Worm (Caenorhabditis elegans) whole organism, late embryonic: ENCODE results near the gene srx-119.

ENCODE experiments used
- K02D7.2 ChIP-seq: sonication (generic microtip); optimal IDR thresholded peaks from 2 replicates; lab custom pipeline; 2017; ENCODE audit warnings: mild to moderate bottlenecking, missing genetic modification characterization, missing compliant biosample characterization
- ama-1 ChIP-seq: fragments of 150-350 bp; optimal IDR thresholded peaks from 2 replicates; lab custom pipeline; 2014
- ceh-18 ChIP-seq: sonication (generic microtip); optimal IDR thresholded peaks from 2 replicates; lab custom pipeline; 2016; ENCODE audit warnings: missing genetic modification characterization, missing compliant biosample characterization
- ceh-30 ChIP-seq: fragments of 150-350 bp; optimal IDR thresholded peaks from 2 replicates; lab custom pipeline; 2014; ENCODE audit warnings: missing biosample characterization, missing genetic modification characterization
- che-1 ChIP-seq: sonication (generic microtip); optimal IDR thresholded peaks from 2 replicates; lab custom pipeline; 2016; ENCODE audit warnings: mild to moderate bottlenecking, missing genetic modification characterization, missing compliant biosample characterization
- elt-2 ChIP-seq: sonication (generic microtip); optimal IDR thresholded peaks from 2 replicates; lab custom pipeline; 2016; ENCODE audit warnings: missing genetic modification reagents, missing genetic modification characterization, missing compliant biosample characterization
- fax-1 ChIP-seq: sonication (generic microtip); optimal IDR thresholded peaks from 2 replicates; lab custom pipeline; 2016; ENCODE audit warnings: missing genotype, missing genetic modification characterization, missing compliant biosample characterization
- fkh-10 ChIP-seq: fragments of 150-350 bp; optimal IDR thresholded peaks from 2 replicates; lab custom pipeline; 2014; ENCODE audit warnings: missing biosample characterization, missing genetic modification reagents, missing genetic modification characterization
- nhr-11 ChIP-seq: fragments of 150-350 bp; optimal IDR thresholded peaks from 2 replicates; lab custom pipeline; 2014; ENCODE audit warnings: missing biosample characterization, missing genetic modification characterization
- npax-4 ChIP-seq: sonication (generic microtip); optimal IDR thresholded peaks from 2 replicates; lab custom pipeline; 2016; ENCODE audit warnings: missing genetic modification characterization, missing compliant biosample characterization

- TF ChIP-seq ceh-18 (tag; lab: Kevin White, UChicago) (no peak), ceh-30 (tag; lab: Kevin White, UChicago) (no peak), ama-1 (no peak), npax-4 (tag; lab: Kevin White, UChicago) (no peak), K02D7.2 (tag; lab: Kevin White, UChicago) (no peak), che-1 (no peak), nhr-11 (tag; lab: Kevin White, UChicago) (no peak), fax-1 (tag; lab: Kevin White, UChicago) (no peak), fkh-10 (GFP tag; lab: Kevin White, UChicago) (no peak), elt-2 (no peak)
These were observed 42.5 kb downstream of the srx-119 start, which contains the start of gene Y38E10A.1 for ce11 chrII:12570523-12570922.
